Fruit fly (Drosophila melanogaster) whole organism, pupa: ENCODE results near the gene Vm32E.

Source experiments
- CG10348 ChIP-seq: fragments of 200-800 bp; sonication (Bioruptor generic); IDR thresholded peaks from 2 replicates; pipeline ENCODE4 v1.3.6; 2022; ENCODE audit warnings: missing biosample characterization, missing genetic modification characterization
- CG12605 ChIP-seq: fragments of 200-800 bp; sonication (Bioruptor generic); IDR thresholded peaks from 2 replicates; pipeline ENCODE4 v1.3.6; 2022; ENCODE audit warnings: missing biosample characterization, missing genetic modification characterization
- CG13204 ChIP-seq: fragments of 200-800 bp; sonication (Bioruptor generic); optimal IDR thresholded peaks from 2 replicates; lab custom pipeline; 2018; ENCODE audit warnings: missing biosample characterization, mild to moderate bottlenecking, missing genetic modification characterization, moderate library complexity
- CG14655 ChIP-seq: fragments of 200-800 bp; sonication (Bioruptor generic); optimal IDR thresholded peaks from 3 replicates; lab custom pipeline; 2017; ENCODE audit warnings: mild to moderate bottlenecking, missing biosample characterization, missing genetic modification reagents, missing genetic modification characterization
- CG15710 ChIP-seq: fragments of 200-800 bp; sonication (Bioruptor generic); optimal IDR thresholded peaks from 2 replicates; lab custom pipeline; 2018; ENCODE audit warnings: missing biosample characterization, mild to moderate bottlenecking, missing genetic modification characterization, moderate library complexity
- CG17806 ChIP-seq: fragments of 200-800 bp; sonication (Bioruptor generic); optimal IDR thresholded peaks from 2 replicates; lab custom pipeline; 2018; ENCODE audit warnings: missing biosample characterization, mild to moderate bottlenecking, missing genetic modification characterization, moderate library complexity
- CG32121 ChIP-seq: fragments of 200-800 bp; sonication (Bioruptor generic); IDR thresholded peaks from 2 replicates; pipeline ENCODE4 v1.3.6; 2022; ENCODE audit warnings: missing biosample characterization, missing genetic modification characterization
- CG34367 ChIP-seq: fragments of 200-800 bp; sonication (Bioruptor generic); optimal IDR thresholded peaks from 2 replicates; lab custom pipeline; 2018; ENCODE audit warnings: missing biosample characterization, mild to moderate bottlenecking, missing genetic modification characterization
- CG4496 ChIP-seq: fragments of 200-800 bp; sonication (Bioruptor generic); IDR thresholded peaks from 3 replicates; pipeline ENCODE4 v1.3.6; 2022; ENCODE audit warnings: missing biosample characterization, missing genetic modification characterization
- CG8159 ChIP-seq: fragments of 200-800 bp; sonication (Bioruptor generic); optimal IDR thresholded peaks from 3 replicates; lab custom pipeline; 2018; ENCODE audit warnings: missing biosample characterization, mild to moderate bottlenecking, missing genetic modification characterization, moderate library complexity
- CG8301 ChIP-seq: fragments of 200-800 bp; sonication (Bioruptor generic); optimal IDR thresholded peaks from 2 replicates; lab custom pipeline; 2018; ENCODE audit warnings: missing biosample characterization, mild to moderate bottlenecking, missing genetic modification characterization
- CG9948 ChIP-seq: fragments of 200-800 bp; sonication (Bioruptor generic); optimal IDR thresholded peaks from 2 replicates; lab custom pipeline; 2018; ENCODE audit warnings: missing biosample characterization, mild to moderate bottlenecking, missing genetic modification characterization, moderate library complexity
- D1 ChIP-seq: fragments of 200-800 bp; sonication (Bioruptor generic); optimal IDR thresholded peaks from 2 replicates; lab custom pipeline; 2018; ENCODE audit warnings: missing biosample characterization, mild to moderate bottlenecking, missing genetic modification characterization, moderate library complexity
- EcR ChIP-seq: fragments of 200-800 bp; sonication (Bioruptor generic); optimal IDR thresholded peaks from 3 replicates; lab custom pipeline; 2019; ENCODE audit warnings: missing biosample characterization, missing genetic modification characterization, mild to moderate bottlenecking, moderate library complexity, missing genetic modification reagents
- Ets98B ChIP-seq: fragments of 200-800 bp; sonication (Bioruptor generic); IDR thresholded peaks from 2 replicates; pipeline ENCODE4 v1.3.6; 2022; ENCODE audit warnings: missing biosample characterization, missing genetic modification characterization
- Pif1A ChIP-seq: fragments of 200-800 bp; sonication (Bioruptor generic); optimal IDR thresholded peaks from 3 replicates; lab custom pipeline; 2016; ENCODE audit warnings: missing biosample characterization, missing genetic modification characterization
- Pif1B ChIP-seq: fragments of 200-800 bp; sonication (Bioruptor generic); optimal IDR thresholded peaks from 3 replicates; lab custom pipeline; 2016; ENCODE audit warnings: missing biosample characterization, missing genetic modification characterization
- Snoo ChIP-seq: fragments of 200-800 bp; sonication (Bioruptor generic); optimal IDR thresholded peaks from 3 replicates; lab custom pipeline; 2017; ENCODE audit warnings: missing biosample characterization, mild to moderate bottlenecking, missing genetic modification characterization, inconsistent platforms
- fd96Ca ChIP-seq: fragments of 200-800 bp; sonication (Bioruptor generic); IDR thresholded peaks from 3 replicates; pipeline ENCODE4 v1.3.6; 2022; ENCODE audit warnings: missing biosample characterization, missing genetic modification characterization
- gl ChIP-seq: fragments of 200-800 bp; sonication (Bioruptor generic); optimal IDR thresholded peaks from 2 replicates; lab custom pipeline; 2018; ENCODE audit warnings: missing biosample characterization, mild to moderate bottlenecking, missing genetic modification characterization
- rn ChIP-seq: fragments of 200-800 bp; sonication (Bioruptor generic); IDR thresholded peaks from 2 replicates; pipeline ENCODE4 v1.3.6; 2022; ENCODE audit warnings: missing biosample characterization, missing genetic modification characterization

The Vm32E gene

dm6 chr2L:11188395-11189115, 17.1 kb upstream of the Vm32E start:
- TF ChIP-seq Pif1B (no peak), rn (no peak), CG12605 (GFP tag; lab: Robert Waterston, UW) (no peak), CG17806 (tag; lab: Kevin White, UChicago) (no peak), CG14655 (peak; percentile 6), CG8159 (tag; lab: Kevin White, UChicago) (no peak), gl (no peak)

dm6 chr2L:11184144-11184543, 12.7 kb upstream of the Vm32E start:
- TF ChIP-seq CG10348 (GFP tag; lab: Robert Waterston, UW) (no peak), CG13204 (peak; percentile 61), CG14655 (peak; percentile 91), gl (peak; percentile 82), CG4496 (peak; percentile 86), Pif1B (peak; percentile 87), D1 (tag; lab: Kevin White, UChicago) (peak; percentile 79), CG12605 (GFP tag; lab: Robert Waterston, UW) (peak; percentile 85), CG15710 (tag; lab: Kevin White, UChicago) (peak; percentile 92), CG32121 (GFP tag; lab: Robert Waterston, UW) (peak; percentile 65), Snoo (tag; lab: Kevin White, UChicago) (peak; percentile 70), CG8301 (tag; lab: Kevin White, UChicago) (peak; percentile 93), EcR (GFP tag; lab: Kevin White, UChicago) (no peak), CG9948 (tag; lab: Kevin White, UChicago) (peak; percentile 94), Ets98B (peak; percentile 87), CG34367 (tag; lab: Kevin White, UChicago) (peak; percentile 92), CG17806 (tag; lab: Kevin White, UChicago) (peak; percentile 93), rn (peak; percentile 74; the same call in 1 of the 2 replicates), fd96Ca (peak; percentile 79; the same call in 2 of the 3 replicates), CG8159 (tag; lab: Kevin White, UChicago) (peak; percentile 90), Pif1A (peak; percentile 89)

- TF ChIP-seq D1 (tag; lab: Kevin White, UChicago): no peak
- peak; percentile 68 for TF ChIP-seq EcR (GFP tag; lab: Kevin White, UChicago)
- no peak for TF ChIP-seq CG8301 (tag; lab: Kevin White, UChicago)
- TF ChIP-seq CG14655: no peak
- TF ChIP-seq CG17806 (tag; lab: Kevin White, UChicago): no peak
- no peak for TF ChIP-seq rn
- peak; percentile 33 for TF ChIP-seq CG13204
- TF ChIP-seq gl: no peak
- TF ChIP-seq CG10348 (GFP tag; lab: Robert Waterston, UW): 0 out of 2 replicates have a peak, but pooled peaks have one; percentile 14
- no peak for TF ChIP-seq CG12605 (GFP tag; lab: Robert Waterston, UW)
- no peak for TF ChIP-seq CG8159 (tag; lab: Kevin White, UChicago)
- no peak for TF ChIP-seq Pif1A
- peak; percentile 51; the same call in 1 of the 3 replicates for TF ChIP-seq CG4496
- TF ChIP-seq Pif1B: no peak
- TF ChIP-seq Ets98B: no peak
- TF ChIP-seq Snoo (tag; lab: Kevin White, UChicago): no peak
- peak; percentile 57; the same call in 2 of the 3 replicates for TF ChIP-seq fd96Ca
Observed at dm6 chr2L:11182610-11183243, 11.3 kb upstream of the Vm32E start.

- peak; percentile 96 for TF ChIP-seq CG8159 (tag; lab: Kevin White, UChicago)
- TF ChIP-seq D1 (tag; lab: Kevin White, UChicago): peak; percentile 82
- TF ChIP-seq Snoo (tag; lab: Kevin White, UChicago): peak; percentile 81
- peak; percentile 91 for TF ChIP-seq CG9948 (tag; lab: Kevin White, UChicago)
- TF ChIP-seq CG34367 (tag; lab: Kevin White, UChicago): peak; percentile 82
- TF ChIP-seq CG14655: peak; percentile 76
- peak; percentile 24 for TF ChIP-seq Pif1B
- TF ChIP-seq gl: peak; percentile 48
- TF ChIP-seq Ets98B: no peak
- no peak for TF ChIP-seq CG12605 (GFP tag; lab: Robert Waterston, UW)
- peak; percentile 47 for TF ChIP-seq CG8301 (tag; lab: Kevin White, UChicago)
- TF ChIP-seq Pif1A: no peak
- TF ChIP-seq CG17806 (tag; lab: Kevin White, UChicago): peak; percentile 86
- TF ChIP-seq CG15710 (tag; lab: Kevin White, UChicago): peak; percentile 94
Observed at dm6 chr2L:11182148-11182593, 10.7 kb upstream of the Vm32E start.

- TF ChIP-seq CG8159 (tag; lab: Kevin White, UChicago) (peak; percentile 20), rn (no peak), CG14655 (no peak), CG12605 (GFP tag; lab: Robert Waterston, UW) (no peak), Pif1A (no peak), fd96Ca (no peak), Pif1B (no peak), CG4496 (0 out of 3 replicates have a peak, but pooled peaks have one; percentile 26), CG9948 (tag; lab: Kevin White, UChicago) (peak; percentile 12), CG34367 (tag; lab: Kevin White, UChicago) (no peak)
Observed at dm6 chr2L:11178826-11179391, 7.4 kb upstream of the Vm32E start, which contains the start of gene Boh2. TSS of gene Boh2 (plus strand) at chr2L:11179032.
